Fruit fly (Drosophila melanogaster): ENCODE measurements around the gene kirre.

- TF ChIP-seq Mio (GFP tag; optimal IDR thresholded peaks at IDR 0.05) = no peak
- TF ChIP-seq rgr (GFP tag; optimal IDR thresholded peaks at IDR 0.05) = peak; percentile 53
- no peak for TF ChIP-seq Jra (GFP tag; optimal IDR thresholded peaks at IDR 0.05)
- peak; percentile 67 for TF ChIP-seq h (GFP tag; optimal IDR thresholded peaks at IDR 0.05)
- TF ChIP-seq fru (GFP tag; optimal IDR thresholded peaks at IDR 0.05) = peak; percentile 72
- no peak for TF ChIP-seq pan (optimal IDR thresholded peaks at IDR 0.05)
- TF ChIP-seq Abd-B (GFP tag; optimal IDR thresholded peaks at IDR 0.05) = no peak
- TF ChIP-seq br (GFP tag; optimal IDR thresholded peaks at IDR 0.05) = peak; percentile 53
Measured at dm6 chrX:3047691-3048090, 307.5 kb downstream of the kirre start.

All from whole organism, wandering third instar larva.